Worm (Caenorhabditis elegans): ENCODE measurements around the gene C04B4.4.

The C04B4.4 gene

ce11 chrX:12275577-12275976 lies 15.1 kb upstream of the C04B4.4 start, which contains the start of gene C04B4.6:
Gene C04B4.6 (minus strand): TSS chrX:12275677.
- no peak for TF ChIP-seq C06A6.2 (GFP tag; conservative IDR thresholded peaks at IDR 0.05)
- TF ChIP-seq tbp1 (GFP tag; optimal IDR thresholded peaks at IDR 0.05) = no peak
- TF ChIP-seq atf-7 (tag; optimal IDR thresholded peaks at IDR 0.05) = no peak

ce11 chrX:12280477-12280876 lies 10.2 kb upstream of the C04B4.4 start, which contains the start of gene C04B4.1:
Gene C04B4.1 (plus strand): TSS chrX:12280777.
- TF ChIP-seq B0019.2 (GFP tag; conservative IDR thresholded peaks at IDR 0.05) (no peak), madf-10 (tag; optimal IDR thresholded peaks at IDR 0.05) (no peak), nhr-179 (tag; optimal IDR thresholded peaks at IDR 0.05) (no peak), ztf-22 (GFP tag; optimal IDR thresholded peaks at IDR 0.05) (no peak), ztf-6 (GFP tag; IDR thresholded peaks at IDR 0.05) (no peak), sdz-38 (tag; optimal IDR thresholded peaks at IDR 0.05) (no peak), nfya-1 (tag; optimal IDR thresholded peaks at IDR 0.05; ENCODE audit: borderline replicate concordance, insufficient read depth) (no peak), C06A6.2 (GFP tag; conservative IDR thresholded peaks at IDR 0.05) (no peak), him-1 (tag; optimal IDR thresholded peaks at IDR 0.05) (no peak), F10E7.11 (tag; optimal IDR thresholded peaks at IDR 0.05) (no peak), ztf-18 (tag; optimal IDR thresholded peaks at IDR 0.05) (no peak), nfyb-1 (GFP tag; IDR thresholded peaks at IDR 0.05) (no peak), ztf-25 (GFP tag; IDR thresholded peaks at IDR 0.05) (no peak), B0035.1 (tag; optimal IDR thresholded peaks at IDR 0.05) (no peak), madf-6 (GFP tag; IDR thresholded peaks at IDR 0.05) (no peak), somi-1 (GFP tag; optimal IDR thresholded peaks at IDR 0.05) (no peak), hmg-20 (GFP tag; IDR thresholded peaks at IDR 0.05) (no peak), lsy-27 (tag; optimal IDR thresholded peaks at IDR 0.05; ENCODE audit: borderline replicate concordance, insufficient read depth) (no peak), egl-18 (GFP tag; IDR thresholded peaks at IDR 0.05) (no peak), repo-1 (tag; optimal IDR thresholded peaks at IDR 0.05) (no peak)

- TF ChIP-seq K12H6.12 (tag; optimal IDR thresholded peaks at IDR 0.05) = no peak
- TF ChIP-seq pbrm-1 (GFP tag; IDR thresholded peaks at IDR 0.05) = no peak
- TF ChIP-seq mxl-1 (tag; optimal IDR thresholded peaks at IDR 0.05) = no peak
- no peak for TF ChIP-seq Y56A3A.18 (GFP tag; IDR thresholded peaks at IDR 0.05)
- TF ChIP-seq tlf-1 (GFP tag; optimal IDR thresholded peaks at IDR 0.05) = no peak
- TF ChIP-seq lin-35 (GFP tag; optimal IDR thresholded peaks at IDR 0.05) = no peak
- TF ChIP-seq attf-5 (GFP tag; optimal IDR thresholded peaks at IDR 0.05) = no peak
- no peak for TF ChIP-seq snpc-3.4 (tag; optimal IDR thresholded peaks at IDR 0.05)
- TF ChIP-seq T07F8.4 (tag; optimal IDR thresholded peaks at IDR 0.05) = no peak
- TF ChIP-seq dox-1 (GFP tag; IDR thresholded peaks at IDR 0.05) = peak; percentile 5; the same call in 1 of the 2 replicates
- no peak for TF ChIP-seq aptf-3 (GFP tag; IDR thresholded peaks at IDR 0.05)
- no peak for TF ChIP-seq hlh-12 (tag; optimal IDR thresholded peaks at IDR 0.05)
- no peak for TF ChIP-seq cebp-1 (GFP tag; IDR thresholded peaks at IDR 0.05)
- no peak for TF ChIP-seq cebp-1 (tag; optimal IDR thresholded peaks at IDR 0.05)
- TF ChIP-seq nhr-90 (tag; optimal IDR thresholded peaks at IDR 0.05) = no peak
- TF ChIP-seq aptf-2 (GFP tag; conservative IDR thresholded peaks at IDR 0.05) = peak; percentile 49; the same call in 1 of the 2 replicates
- TF ChIP-seq K11D2.4 (GFP tag; IDR thresholded peaks at IDR 0.05) = no peak
- TF ChIP-seq xnd-1 (tag; optimal IDR thresholded peaks at IDR 0.05) = peak; percentile 51
- TF ChIP-seq C17E4.6 (GFP tag; IDR thresholded peaks at IDR 0.05) = no peak
- TF ChIP-seq ceh-40 (GFP tag; IDR thresholded peaks at IDR 0.05) = no peak
- TF ChIP-seq chd-7 (tag; optimal IDR thresholded peaks at IDR 0.05) = no peak
- TF ChIP-seq mcd-1 (GFP tag; IDR thresholded peaks at IDR 0.05) = no peak; the same call in 1 of the 2 replicates
- peak; percentile 43; the same call in 1 of the 2 replicates for TF ChIP-seq hmg-1.2 (GFP tag; IDR thresholded peaks at IDR 0.05)
- TF ChIP-seq dpl-1 (GFP tag; optimal IDR thresholded peaks at IDR 0.05) = peak; percentile 26
- TF ChIP-seq F52B5.7 (tag; optimal IDR thresholded peaks at IDR 0.05) = no peak
- TF ChIP-seq cebp-2 (GFP tag; IDR thresholded peaks at IDR 0.05) = no peak
Observed at ce11 chrX:12282911-12283310, 7.7 kb upstream of the C04B4.4 start, which contains the start of gene C04B4.2. Gene C04B4.2 (plus strand): TSS chrX:12283281.
